Worm (Caenorhabditis elegans) whole organism, L4 larva: ENCODE measurements around the gene srh-170.

Experiments
- D1046.2 ChIP-seq: fragments of 200-800 bp; sonication (Bioruptor generic); IDR thresholded peaks from 2 replicates; pipeline ENCODE4 v1.3.6; 2022; ENCODE audit warnings: missing genetic modification characterization, missing compliant biosample characterization
- T20F7.1 ChIP-seq: fragments of 200-800 bp; sonication (Bioruptor generic); optimal IDR thresholded peaks from 2 replicates; lab custom pipeline; 2018; ENCODE audit warnings: mild to moderate bottlenecking, missing genetic modification characterization, missing compliant biosample characterization
- Y105C5A.15 ChIP-seq: fragments of 200-800 bp; sonication (Bioruptor generic); IDR thresholded peaks from 2 replicates; pipeline ENCODE4 v1.3.6; 2022; ENCODE audit warnings: missing genetic modification characterization, missing compliant biosample characterization
- Y5F2A.4 ChIP-seq: fragments of 200-800 bp; sonication (Bioruptor generic); optimal IDR thresholded peaks from 2 replicates; lab custom pipeline; 2018; ENCODE audit warnings: mild to moderate bottlenecking, missing genetic modification characterization, missing compliant biosample characterization
- Y75B8A.6 ChIP-seq: fragments of 200-800 bp; sonication (Bioruptor generic); IDR thresholded peaks from 2 replicates; pipeline ENCODE4 v1.3.6; 2022; ENCODE audit warnings: missing genetic modification reagents, missing genetic modification characterization, missing compliant biosample characterization
- attf-4 ChIP-seq: sonication (generic microtip); optimal IDR thresholded peaks from 3 replicates; lab custom pipeline; 2017; ENCODE audit warnings: missing biosample characterization, missing genetic modification characterization
- ceh-20 ChIP-seq: fragments of 200-800 bp; sonication (Bioruptor generic); IDR thresholded peaks from 2 replicates; pipeline ENCODE4 v1.3.6; 2022; ENCODE audit warnings: missing genetic modification reagents, missing genetic modification characterization, missing compliant biosample characterization
- ceh-32 ChIP-seq: sonication (generic microtip); optimal IDR thresholded peaks from 2 replicates; lab custom pipeline; 2016; ENCODE audit warnings: mild to moderate bottlenecking, missing genetic modification characterization, missing compliant biosample characterization; ENCODE audit not compliant: poor library complexity
- ceh-44 ChIP-seq: fragments of 200-800 bp; sonication (Bioruptor generic); IDR thresholded peaks from 2 replicates; pipeline ENCODE4 v1.3.6; 2022; ENCODE audit warnings: missing genetic modification reagents, missing genetic modification characterization, missing compliant biosample characterization
- ceh-62 ChIP-seq: sonication (generic microtip); optimal IDR thresholded peaks from 2 replicates; lab custom pipeline; 2017; ENCODE audit warnings: missing biosample characterization, missing genetic modification characterization
- ctbp-1 ChIP-seq: fragments of 200-800 bp; sonication (Bioruptor generic); IDR thresholded peaks from 2 replicates; pipeline ENCODE4 v1.3.6; 2022; ENCODE audit warnings: missing genetic modification reagents, missing genetic modification characterization, missing compliant biosample characterization
- daf-12 ChIP-seq: fragments of 150-350 bp; optimal IDR thresholded peaks from 2 replicates; lab custom pipeline; 2014; ENCODE audit warnings: missing biosample characterization, missing genetic modification reagents, missing genetic modification characterization
- daf-19 ChIP-seq: fragments of 200-800 bp; sonication (Bioruptor generic); conservative IDR thresholded peaks from 2 replicates; pipeline ENCODE4 v1.3.6; 2022; ENCODE audit warnings: missing genetic modification characterization, missing compliant biosample characterization
- dmd-6 ChIP-seq: fragments of 200-800 bp; sonication (Bioruptor generic); IDR thresholded peaks from 2 replicates; pipeline ENCODE4 v1.3.6; 2022; ENCODE audit warnings: missing genetic modification reagents, missing genetic modification characterization, missing compliant biosample characterization
- dpl-1 ChIP-seq: fragments of 150-350 bp; optimal IDR thresholded peaks from 2 replicates; lab custom pipeline; 2014; ENCODE audit warnings: missing biosample characterization, missing genetic modification reagents, missing genetic modification characterization
- dve-1 ChIP-seq: sonication (generic microtip); optimal IDR thresholded peaks from 2 replicates; lab custom pipeline; 2017; ENCODE audit warnings: antibody characterized with exemption, mild to moderate bottlenecking, missing genetic modification characterization, missing compliant biosample characterization; ENCODE audit not compliant: insufficient read depth
- fos-1 ChIP-seq: fragments of 150-350 bp; optimal IDR thresholded peaks from 2 replicates; lab custom pipeline; 2014; ENCODE audit warnings: missing biosample characterization, missing genetic modification characterization
- hlh-11 ChIP-seq: fragments of 200-800 bp; sonication (Bioruptor generic); optimal IDR thresholded peaks from 2 replicates; lab custom pipeline; 2018; ENCODE audit warnings: mild to moderate bottlenecking, missing genetic modification characterization, missing compliant biosample characterization
- lin-1 ChIP-seq: fragments of 200-800 bp; sonication (Bioruptor generic); IDR thresholded peaks from 2 replicates; pipeline ENCODE4 v1.3.6; 2022; ENCODE audit warnings: missing genetic modification reagents, missing genetic modification characterization, missing compliant biosample characterization
- lin-15B ChIP-seq: fragments of 150-350 bp; sonication (generic microtip); optimal IDR thresholded peaks from 3 replicates; lab custom pipeline; 2014; ENCODE audit warnings: missing biosample characterization, missing genetic modification characterization
- lin-29 ChIP-seq: fragments of 200-800 bp; sonication (Bioruptor generic); IDR thresholded peaks from 2 replicates; pipeline ENCODE4 v1.3.6; 2022; ENCODE audit warnings: missing genetic modification reagents, missing genetic modification characterization, missing compliant biosample characterization
- mdl-1 ChIP-seq, 2 experiments: fragments of 150-350 bp in 1 of 2; sonication (generic microtip) in 1 of 2; optimal IDR thresholded peaks; 2 replicates each; lab custom pipeline; 2014 to 2017; ENCODE audit warnings: missing biosample characterization in 2 of 2, missing genetic modification characterization in 2 of 2
- mdt-29 ChIP-seq: fragments of 200-800 bp; sonication (Bioruptor generic); IDR thresholded peaks from 2 replicates; pipeline ENCODE4 v1.3.6; 2022; ENCODE audit warnings: missing genetic modification reagents, missing genetic modification characterization, missing compliant biosample characterization
- mxl-3 ChIP-seq: fragments of 200-800 bp; sonication (Bioruptor generic); optimal IDR thresholded peaks from 2 replicates; lab custom pipeline; 2018; ENCODE audit warnings: mild to moderate bottlenecking, missing genetic modification characterization, missing compliant biosample characterization
- nhr-102 ChIP-seq: sonication (generic microtip); optimal IDR thresholded peaks from 2 replicates; lab custom pipeline; 2016; ENCODE audit warnings: mild to moderate bottlenecking, missing genetic modification characterization, moderate library complexity, missing compliant biosample characterization
- nhr-111 ChIP-seq: fragments of 200-800 bp; sonication (Bioruptor generic); optimal IDR thresholded peaks from 2 replicates; lab custom pipeline; 2018; ENCODE audit warnings: mild to moderate bottlenecking, missing genetic modification characterization, missing compliant biosample characterization
- nhr-237 ChIP-seq: sonication (generic microtip); optimal IDR thresholded peaks from 2 replicates; lab custom pipeline; 2017; ENCODE audit warnings: missing biosample characterization, missing genetic modification characterization
- nhr-28 ChIP-seq: fragments of 150-350 bp; optimal IDR thresholded peaks from 2 replicates; lab custom pipeline; 2014; ENCODE audit warnings: missing biosample characterization, missing genetic modification characterization
- nhr-6 ChIP-seq: fragments of 150-350 bp; optimal IDR thresholded peaks from 2 replicates; lab custom pipeline; 2014; ENCODE audit warnings: missing biosample characterization, missing genetic modification characterization
- nhr-77 ChIP-seq: fragments of 150-350 bp; optimal IDR thresholded peaks from 2 replicates; lab custom pipeline; 2014; ENCODE audit warnings: missing biosample characterization, missing genetic modification characterization
- pqm-1 ChIP-seq: sonication (generic microtip); optimal IDR thresholded peaks from 2 replicates; lab custom pipeline; 2017; ENCODE audit warnings: missing biosample characterization, missing genetic modification characterization
- saeg-2 ChIP-seq: fragments of 200-800 bp; sonication (Bioruptor generic); IDR thresholded peaks from 2 replicates; pipeline ENCODE4 v1.3.6; 2022; ENCODE audit warnings: missing genetic modification reagents, missing genetic modification characterization, missing compliant biosample characterization
- snpc-4 ChIP-seq: fragments of 150-350 bp; optimal IDR thresholded peaks from 2 replicates; lab custom pipeline; 2014; ENCODE audit warnings: missing biosample characterization, missing genetic modification characterization
- tag-97 ChIP-seq: fragments of 200-800 bp; sonication (Bioruptor generic); IDR thresholded peaks from 2 replicates; pipeline ENCODE4 v1.3.6; 2022; ENCODE audit warnings: missing genetic modification characterization, missing compliant biosample characterization
- unc-39 ChIP-seq: sonication (generic microtip); optimal IDR thresholded peaks from 2 replicates; lab custom pipeline; 2017; ENCODE audit warnings: missing biosample characterization, missing genetic modification characterization
- unc-62 ChIP-seq, 3 experiments: fragments of 150-350 bp in 1 of 3; sonication (generic microtip); optimal IDR thresholded peaks in 2 of 3; peaks in 1 of 3; 1 replicate in 1 of 3; 2 replicates in 2 of 3; lab custom pipeline; 2014 to 2017; ENCODE audit warnings: missing biosample characterization in 3 of 3, missing genetic modification characterization in 3 of 3, missing genetic modification reagents in 3 of 3, missing genotype in 1 of 3
- zag-1 ChIP-seq: fragments of 150-350 bp; optimal IDR thresholded peaks from 2 replicates; lab custom pipeline; 2014; ENCODE audit warnings: missing biosample characterization, missing genetic modification characterization
- zfp-2 ChIP-seq: sonication (generic microtip); optimal IDR thresholded peaks from 2 replicates; lab custom pipeline; 2016; ENCODE audit warnings: mild to moderate bottlenecking, missing genetic modification characterization, missing compliant biosample characterization
- zfp-3 ChIP-seq: fragments of 200-800 bp; sonication (Bioruptor generic); conservative IDR thresholded peaks from 2 replicates; pipeline ENCODE4 v1.3.6; 2022; ENCODE audit warnings: missing genetic modification reagents, missing genetic modification characterization, missing compliant biosample characterization
- zip-11 ChIP-seq: fragments of 200-800 bp; sonication (Bioruptor generic); IDR thresholded peaks from 2 replicates; pipeline ENCODE4 v1.3.6; 2022; ENCODE audit warnings: missing genetic modification characterization, missing compliant biosample characterization
- ztf-11 ChIP-seq: fragments of 150-350 bp; optimal IDR thresholded peaks from 2 replicates; lab custom pipeline; 2014; ENCODE audit warnings: missing biosample characterization, missing genetic modification characterization
- ztf-7 ChIP-seq: fragments of 150-350 bp; optimal IDR thresholded peaks from 2 replicates; lab custom pipeline; 2014; ENCODE audit warnings: missing biosample characterization, missing genetic modification characterization

The srh-170 gene

ce11 chrV:15377903-15378302, 10.8 kb downstream of the srh-170 start, which contains the start of gene srh-122:
srh-122 (minus strand) TSS chrV:15378003.
- TF ChIP-seq unc-39: no peak
- TF ChIP-seq daf-19 (GFP tag; lab: Robert Waterston, UW): no peak
- no peak for TF ChIP-seq dmd-6 (GFP tag; lab: Robert Waterston, UW)
- no peak for TF ChIP-seq Y75B8A.6 (GFP tag; lab: Robert Waterston, UW)
- TF ChIP-seq nhr-111: no peak

- TF ChIP-seq zfp-2 (tag; lab: Kevin White, UChicago) (no peak), ceh-44 (GFP tag; lab: Robert Waterston, UW) (no peak), mxl-3 (no peak), ceh-32 (tag; lab: Kevin White, UChicago) (no peak), lin-15B (no peak), attf-4 (no peak), zip-11 (GFP tag; lab: Robert Waterston, UW) (no peak), ztf-11 (no peak)
Observed at ce11 chrV:15376223-15376622, 12.4 kb downstream of the srh-170 start, which contains the start of gene srh-52. srh-52 (minus strand) TSS chrV:15376323.

- TF ChIP-seq tag-97 (no peak), zfp-2 (tag; lab: Kevin White, UChicago) (no peak), mdt-29 (no peak)
- TF ChIP-seq, all 104 proteins: peak for 0
Observed at ce11 chrV:15369707-15370106, 19.0 kb downstream of the srh-170 start, which contains the start of gene nhr-269. nhr-269 (minus strand) TSS chrV:15369807.

- TF ChIP-seq dpl-1 (no peak), daf-12 (tag; lab: Kevin White, UChicago) (no peak), Y5F2A.4 (no peak), ztf-7 (tag; lab: Kevin White, UChicago) (no peak), lin-1 (no peak), unc-62 (GFP tag; optimal IDR thresholded peaks at IDR 0.05 in 1 of 2; lab: Kevin White, UChicago) (peak in 1 of 2 experiments; percentile 95), unc-62 (tag; optimal IDR thresholded peaks at IDR 0.05; lab: Kevin White, UChicago) (no peak)
Observed at ce11 chrV:15367770-15368169, 20.9 kb downstream of the srh-170 start.

ce11 chrV:15361412-15361811, 27.3 kb downstream of the srh-170 start, which contains the start of gene ech-1.1:
ech-1.1 (minus strand) TSS chrV:15361512.
- TF ChIP-seq nhr-28 (tag; lab: Kevin White, UChicago): peak; percentile 14

- no peak for TF ChIP-seq nhr-237 (tag; lab: Kevin White, UChicago)
- no peak for TF ChIP-seq dpl-1
- TF ChIP-seq ceh-20 (GFP tag; lab: Robert Waterston, UW): no peak
- peak; percentile 99 for TF ChIP-seq dmd-6 (GFP tag; lab: Robert Waterston, UW)
- no peak for TF ChIP-seq zag-1 (tag; lab: Kevin White, UChicago)
- peak; percentile 85 for TF ChIP-seq hlh-11 (tag; lab: Kevin White, UChicago)
- TF ChIP-seq snpc-4 (tag; lab: Kevin White, UChicago): no peak
- no peak for TF ChIP-seq ctbp-1 (GFP tag; lab: Robert Waterston, UW)
- TF ChIP-seq D1046.2: no peak
- TF ChIP-seq zfp-3 (GFP tag; lab: Robert Waterston, UW): no peak
- TF ChIP-seq nhr-6: peak; percentile 90
- TF ChIP-seq lin-29: no peak
- TF ChIP-seq dve-1 (tag; lab: Kevin White, UChicago): peak; percentile 95
- TF ChIP-seq nhr-102: no peak
- TF ChIP-seq saeg-2: no peak
- TF ChIP-seq mdl-1 (tag; optimal IDR thresholded peaks at IDR 0.05; lab: Kevin White, UChicago): peak in 1 of 2 experiments; percentile 77
- TF ChIP-seq pqm-1 (tag; lab: Kevin White, UChicago): peak; percentile 72
- peak; percentile 77 for TF ChIP-seq ztf-7 (tag; lab: Kevin White, UChicago)
- no peak for TF ChIP-seq ceh-62 (tag; lab: Kevin White, UChicago)
- no peak for TF ChIP-seq Y5F2A.4
- TF ChIP-seq nhr-28 (tag; lab: Kevin White, UChicago): peak; percentile 98
- TF ChIP-seq nhr-77: peak; percentile 86
- TF ChIP-seq ztf-11: no peak
- no peak for TF ChIP-seq fos-1
- TF ChIP-seq Y105C5A.15 (GFP tag; lab: Robert Waterston, UW): no peak
- peak; percentile 68 for TF ChIP-seq T20F7.1
- TF ChIP-seq daf-19 (GFP tag; lab: Robert Waterston, UW): no peak
- no peak for TF ChIP-seq tag-97
Observed at ce11 chrV:15354648-15355047, 34.0 kb downstream of the srh-170 start, which contains the start of gene C29F3.7. C29F3.7 (plus strand) TSS chrV:15354901.
